Fruit fly (Drosophila melanogaster): Measurements from ENCODE around the gene COX7B.

dm6 chr3L:17401411-17401810 is 23.9 kb upstream of the COX7B start:
- TF ChIP-seq pan (optimal IDR thresholded peaks at IDR 0.05) (no peak), usp (GFP tag; optimal IDR thresholded peaks at IDR 0.05) (no peak), CG8478 (optimal IDR thresholded peaks at IDR 0.05) (no peak), EcR (GFP tag; optimal IDR thresholded peaks at IDR 0.05) (no peak), Dll (optimal IDR thresholded peaks at IDR 0.05) (no peak), psq (optimal IDR thresholded peaks at IDR 0.05) (no peak)

All from whole organism.